Worm (Caenorhabditis elegans) whole organism, early embryonic: ENCODE measurements around the gene T22C8.4.

ENCODE experiments used
- aly-1 ChIP-seq: sonication (generic microtip); optimal IDR thresholded peaks from 2 replicates; lab custom pipeline; 2016; ENCODE audit warnings: missing genetic modification characterization, missing compliant biosample characterization
- ceh-13 ChIP-seq: fragments of 200-800 bp; sonication (Bioruptor generic); optimal IDR thresholded peaks from 2 replicates; lab custom pipeline; 2018; ENCODE audit warnings: mild to moderate bottlenecking, missing genetic modification characterization, missing compliant biosample characterization
- flt-1 ChIP-seq: fragments of 200-800 bp; sonication (Bioruptor generic); IDR thresholded peaks from 2 replicates; pipeline ENCODE4 v1.3.6; 2022; ENCODE audit warnings: missing genetic modification characterization, missing compliant biosample characterization

DNA sequence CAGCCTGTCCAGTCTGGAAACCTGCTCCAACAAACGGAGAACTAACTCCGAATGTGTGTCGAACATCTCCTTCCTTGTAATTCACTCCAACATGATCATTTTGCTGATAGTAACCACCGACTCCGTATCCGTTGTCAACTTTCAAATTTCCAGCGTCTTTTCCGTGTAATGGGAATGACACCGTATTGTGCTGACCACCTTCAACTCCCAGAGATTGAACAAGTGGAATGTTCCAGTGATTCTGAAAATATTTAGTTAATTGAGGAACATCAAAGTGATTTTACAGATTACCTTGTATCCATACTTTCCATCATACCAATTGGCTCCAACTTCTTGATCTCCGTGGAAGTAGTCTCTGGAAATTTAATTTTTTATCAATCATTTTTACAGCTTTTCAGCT, 4.6 kb upstream of the T22C8.4 start:
- TF ChIP-seq aly-1 (tag; lab: Kevin White, UChicago) (no peak), ceh-13 (GFP tag; lab: Kevin White, UChicago) (no peak), flt-1 (no peak)
